Worm (Caenorhabditis elegans) whole organism, young adult: ENCODE data around the gene glb-11.

ENCODE experiments used
- pha-4 ChIP-seq: fragments of 150-350 bp; sonication (generic microtip); optimal IDR thresholded peaks from 2 replicates; lab custom pipeline; 2014; ENCODE audit warnings: missing biosample characterization, missing genetic modification reagents, missing genetic modification characterization
- rpc-1 ChIP-seq, 2 experiments: fragments of 150-350 bp in 1 of 2; sonication (generic microtip) in 1 of 2; optimal IDR thresholded peaks; 2 replicates each; lab custom pipeline; 2014 to 2018; ENCODE audit warnings: missing biosample characterization in 1 of 2, missing genetic modification characterization in 1 of 2, missing genetic modification reagents in 1 of 2, missing genotype in 1 of 2

DNA sequence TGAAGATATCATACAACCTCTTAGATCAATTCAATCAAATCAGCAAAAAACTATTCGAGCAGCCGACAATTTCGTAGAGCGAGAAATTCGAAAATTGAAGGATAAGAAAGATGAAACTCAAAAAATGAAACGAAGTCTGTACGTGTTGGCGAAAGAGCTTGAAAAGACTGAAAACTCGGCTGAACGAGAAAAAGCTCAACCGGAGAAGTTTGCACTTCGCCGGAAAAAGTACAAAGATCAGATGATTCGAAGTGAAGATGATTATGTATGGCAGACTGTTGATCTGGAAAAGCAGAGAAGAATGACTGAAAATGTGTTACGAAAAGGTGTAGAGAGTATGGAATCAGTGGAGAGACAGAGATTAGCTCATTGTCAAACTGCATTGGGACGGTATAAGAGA is 21.1 kb upstream of the glb-11 start:
- TF ChIP-seq rpc-1 (optimal IDR thresholded peaks at IDR 0.05; lab: Kevin White, UChicago) (no peak), rpc-1 (tag; optimal IDR thresholded peaks at IDR 0.05; lab: Kevin White, UChicago) (no peak), pha-4 (tag; lab: Kevin White, UChicago) (no peak)
